Fruit fly (Drosophila melanogaster) whole organism, embryonic: Measurements from ENCODE around the gene CG13634.

Experiments
- Ada2b ChIP-seq: fragments of 200-800 bp; sonication (Bioruptor generic); IDR thresholded peaks from 2 replicates; pipeline ENCODE4 v1.3.6; 2022; ENCODE audit warnings: missing biosample characterization, missing genetic modification characterization
- Asciz ChIP-seq: fragments of 200-800 bp; sonication (Bioruptor generic); optimal IDR thresholded peaks from 2 replicates; lab custom pipeline; 2017; ENCODE audit warnings: missing biosample characterization, mild to moderate bottlenecking, missing genetic modification characterization, missing genetic modification reagents
- BtbVII ChIP-seq: fragments of 200-800 bp; sonication (Bioruptor generic); optimal IDR thresholded peaks from 3 replicates; lab custom pipeline; 2017; ENCODE audit warnings: missing biosample characterization, mild to moderate bottlenecking, missing genetic modification characterization
- CG10274 ChIP-seq: fragments of 200-800 bp; sonication (Bioruptor generic); optimal IDR thresholded peaks from 3 replicates; lab custom pipeline; 2017; ENCODE audit warnings: missing biosample characterization, mild to moderate bottlenecking, missing genetic modification characterization
- CG10366 ChIP-seq: fragments of 200-800 bp; sonication (Bioruptor generic); IDR thresholded peaks from 2 replicates; pipeline ENCODE4 v1.3.6; 2022; ENCODE audit warnings: missing biosample characterization, missing genetic modification characterization
- CG11696 ChIP-seq: fragments of 200-800 bp; sonication (Bioruptor generic); IDR thresholded peaks from 2 replicates; pipeline ENCODE4 v1.3.6; 2022; ENCODE audit warnings: missing biosample characterization, missing genetic modification characterization
- CG11723 ChIP-seq: fragments of 200-800 bp; sonication (Bioruptor generic); optimal IDR thresholded peaks from 2 replicates; lab custom pipeline; 2017; ENCODE audit warnings: missing biosample characterization, mild to moderate bottlenecking, missing genetic modification characterization
- CG12942 ChIP-seq: fragments of 200-800 bp; sonication (Bioruptor generic); optimal IDR thresholded peaks from 3 replicates; lab custom pipeline; 2016; ENCODE audit warnings: missing biosample characterization, missing genetic modification characterization
- CG14441 ChIP-seq: fragments of 200-800 bp; sonication (Bioruptor generic); IDR thresholded peaks from 2 replicates; pipeline ENCODE4 v1.3.6; 2022; ENCODE audit warnings: missing biosample characterization, missing genetic modification characterization
- CG15514 ChIP-seq: fragments of 200-800 bp; sonication (Bioruptor generic); optimal IDR thresholded peaks from 3 replicates; lab custom pipeline; 2017; ENCODE audit warnings: missing biosample characterization, missing genetic modification characterization, mild to moderate bottlenecking, moderate library complexity, missing genetic modification reagents
- CG16813 ChIP-seq: fragments of 200-800 bp; sonication (Bioruptor generic); IDR thresholded peaks from 3 replicates; pipeline ENCODE4 v1.3.6; 2022; ENCODE audit warnings: missing biosample characterization, missing genetic modification characterization; ENCODE audit not compliant: partially characterized antibody
- CG2889 ChIP-seq: fragments of 200-800 bp; sonication (Bioruptor generic); IDR thresholded peaks from 3 replicates; pipeline ENCODE4 v1.3.6; 2022; ENCODE audit warnings: missing biosample characterization, missing genetic modification characterization
- CG32772 ChIP-seq: fragments of 200-800 bp; sonication (Bioruptor generic); IDR thresholded peaks from 2 replicates; pipeline ENCODE4 v1.3.6; 2022; ENCODE audit warnings: missing biosample characterization, missing genetic modification characterization
- CG3281 ChIP-seq: fragments of 200-800 bp; sonication (Bioruptor generic); optimal IDR thresholded peaks from 3 replicates; lab custom pipeline; 2017; ENCODE audit warnings: missing biosample characterization, mild to moderate bottlenecking, missing genetic modification characterization
- CG4282 ChIP-seq: fragments of 200-800 bp; sonication (Bioruptor generic); optimal IDR thresholded peaks from 2 replicates; lab custom pipeline; 2016; ENCODE audit warnings: missing biosample characterization, missing genetic modification characterization
- CG6272 ChIP-seq: fragments of 200-800 bp; sonication (Bioruptor generic); IDR thresholded peaks from 2 replicates; pipeline ENCODE4 v1.3.6; 2022; ENCODE audit warnings: missing biosample characterization, missing genetic modification characterization
- CG7839 ChIP-seq: fragments of 200-800 bp; sonication (Bioruptor generic); optimal IDR thresholded peaks from 3 replicates; lab custom pipeline; 2018; ENCODE audit warnings: missing biosample characterization, mild to moderate bottlenecking, missing genetic modification characterization, moderate library complexity
- CG8281 ChIP-seq: fragments of 200-800 bp; sonication (Bioruptor generic); optimal IDR thresholded peaks from 2 replicates; lab custom pipeline; 2018; ENCODE audit warnings: missing biosample characterization, mild to moderate bottlenecking, missing genetic modification characterization, moderate library complexity
- CG8359 ChIP-seq: fragments of 200-800 bp; sonication (Bioruptor generic); optimal IDR thresholded peaks from 2 replicates; lab custom pipeline; 2017; ENCODE audit warnings: missing biosample characterization, mild to moderate bottlenecking, missing genetic modification characterization, borderline replicate concordance
- CG8944 ChIP-seq: fragments of 200-800 bp; sonication (Bioruptor generic); optimal IDR thresholded peaks from 3 replicates; lab custom pipeline; 2016; ENCODE audit warnings: missing biosample characterization, missing genetic modification characterization
- Dbx ChIP-seq: fragments of 200-800 bp; sonication (Bioruptor generic); IDR thresholded peaks from 3 replicates; pipeline ENCODE4 v1.3.6; 2022; ENCODE audit warnings: missing biosample characterization, missing genetic modification characterization
- Dfd ChIP-seq, 2 experiments: fragments of >200 bp; optimal IDR thresholded peaks; 2 replicates each; lab custom pipeline; 2017; ENCODE audit warnings: missing biosample characterization in 2 of 2, missing genetic modification characterization in 2 of 2
- Elba2 ChIP-seq: fragments of 200-800 bp; sonication (Bioruptor generic); optimal IDR thresholded peaks from 3 replicates; lab custom pipeline; 2016; ENCODE audit warnings: missing biosample characterization, missing genetic modification characterization
- Ets97D ChIP-seq: fragments of 200-800 bp; sonication (Bioruptor generic); optimal IDR thresholded peaks from 3 replicates; lab custom pipeline; 2016; ENCODE audit warnings: missing biosample characterization, missing genetic modification characterization
- HLHmδ ChIP-seq: fragments of 200-800 bp; sonication (Bioruptor generic); optimal IDR thresholded peaks from 2 replicates; lab custom pipeline; 2018; ENCODE audit warnings: missing biosample characterization, mild to moderate bottlenecking, missing genetic modification characterization, moderate library complexity
- NC2β ChIP-seq: fragments of 200-800 bp; sonication (Bioruptor generic); optimal IDR thresholded peaks from 2 replicates; lab custom pipeline; 2016; ENCODE audit warnings: missing biosample characterization, missing genetic modification characterization
- Nf-YC ChIP-seq: fragments of 200-800 bp; optimal IDR thresholded peaks from 3 replicates; lab custom pipeline; 2019; ENCODE audit warnings: missing biosample characterization, mild to moderate bottlenecking, missing genetic modification characterization, moderate library complexity
- Oli ChIP-seq: fragments of 200-800 bp; sonication (Bioruptor generic); optimal IDR thresholded peaks from 2 replicates; lab custom pipeline; 2018; ENCODE audit warnings: missing biosample characterization, mild to moderate bottlenecking, missing genetic modification characterization, moderate library complexity
- Side ChIP-seq: fragments of 200-800 bp; sonication (Bioruptor generic); optimal IDR thresholded peaks from 2 replicates; lab custom pipeline; 2016; ENCODE audit warnings: missing biosample characterization, missing genetic modification characterization
- Tbp ChIP-seq: fragments of >200 bp; optimal IDR thresholded peaks from 2 replicates; lab custom pipeline; 2018; ENCODE audit warnings: missing biosample characterization, missing genetic modification characterization
- ab ChIP-seq: fragments of 200-800 bp; sonication (Bioruptor generic); optimal IDR thresholded peaks from 2 replicates; lab custom pipeline; 2016; ENCODE audit warnings: missing biosample characterization, missing genetic modification characterization
- ac ChIP-seq: fragments of 200-800 bp; sonication (Bioruptor generic); optimal IDR thresholded peaks from 3 replicates; lab custom pipeline; 2017; ENCODE audit warnings: missing biosample characterization, mild to moderate bottlenecking, missing genetic modification characterization
- bbx ChIP-seq: fragments of 200-800 bp; sonication (Bioruptor generic); IDR thresholded peaks from 2 replicates; pipeline ENCODE4 v1.3.6; 2022; ENCODE audit warnings: missing biosample characterization, missing genetic modification characterization; ENCODE audit not compliant: partially characterized antibody
- dm ChIP-seq: fragments of 200-800 bp; sonication (Bioruptor generic); optimal IDR thresholded peaks from 3 replicates; lab custom pipeline; 2016; ENCODE audit warnings: missing biosample characterization, missing genetic modification characterization
- dmrt11E ChIP-seq: fragments of 200-800 bp; sonication (Bioruptor generic); optimal IDR thresholded peaks from 3 replicates; lab custom pipeline; 2018; ENCODE audit warnings: missing biosample characterization, mild to moderate bottlenecking, missing genetic modification characterization, moderate library complexity
- eyg ChIP-seq: fragments of 200-800 bp; sonication (Bioruptor generic); optimal IDR thresholded peaks from 3 replicates; lab custom pipeline; 2016; ENCODE audit warnings: missing biosample characterization, missing genetic modification characterization
- ftz-f1 ChIP-seq: fragments of 200-800 bp; sonication (Bioruptor generic); optimal IDR thresholded peaks from 2 replicates; lab custom pipeline; 2016; ENCODE audit warnings: missing biosample characterization, missing genetic modification characterization
- gce ChIP-seq: fragments of 200-800 bp; sonication (Bioruptor generic); IDR thresholded peaks from 3 replicates; pipeline ENCODE4 v1.3.6; 2022; ENCODE audit warnings: missing biosample characterization, missing genetic modification characterization
- h ChIP-seq: fragments of >200 bp; optimal IDR thresholded peaks from 2 replicates; lab custom pipeline; 2017
- ham ChIP-seq: fragments of 200-800 bp; sonication (Bioruptor generic); IDR thresholded peaks from 2 replicates; pipeline ENCODE4 v1.3.6; 2022; ENCODE audit warnings: missing biosample characterization, missing genetic modification characterization
- lmd ChIP-seq: fragments of 200-800 bp; sonication (Bioruptor generic); IDR thresholded peaks from 2 replicates; pipeline ENCODE4 v1.3.6; 2022; ENCODE audit warnings: missing biosample characterization, missing genetic modification characterization
- maf-S ChIP-seq: fragments of 200-800 bp; sonication (Bioruptor generic); optimal IDR thresholded peaks from 2 replicates; lab custom pipeline; 2016; ENCODE audit warnings: missing biosample characterization, missing genetic modification characterization
- rib ChIP-seq: fragments of 200-800 bp; sonication (Bioruptor generic); IDR thresholded peaks from 2 replicates; pipeline ENCODE4 v1.3.6; 2022; ENCODE audit warnings: missing biosample characterization, missing genetic modification characterization
- run ChIP-seq: fragments of 200-800 bp; sonication (Bioruptor generic); optimal IDR thresholded peaks from 3 replicates; lab custom pipeline; 2018; ENCODE audit warnings: missing biosample characterization, mild to moderate bottlenecking, missing genetic modification characterization
- scrt ChIP-seq: fragments of 200-800 bp; sonication (Bioruptor generic); optimal IDR thresholded peaks from 2 replicates; lab custom pipeline; 2018; ENCODE audit warnings: missing biosample characterization, mild to moderate bottlenecking, missing genetic modification characterization, moderate library complexity
- sim ChIP-seq: fragments of 200-800 bp; sonication (Bioruptor generic); IDR thresholded peaks from 2 replicates; pipeline ENCODE4 v1.3.6; 2022; ENCODE audit warnings: missing biosample characterization, missing genetic modification characterization
- tin ChIP-seq: fragments of 200-800 bp; sonication (Bioruptor generic); optimal IDR thresholded peaks from 3 replicates; lab custom pipeline; 2016; ENCODE audit warnings: missing biosample characterization, missing genetic modification characterization
- tll ChIP-seq, 2 experiments: fragments of 200-800 bp in 1 of 2; fragments of >200 bp in 1 of 2; sonication (Bioruptor generic) in 1 of 2; optimal IDR thresholded peaks; 2 replicates each; lab custom pipeline; 2017 to 2019; ENCODE audit warnings: missing biosample characterization in 2 of 2, missing genetic modification characterization in 2 of 2, mild to moderate bottlenecking in 1 of 2, moderate library complexity in 1 of 2
- toy ChIP-seq: fragments of 200-800 bp; sonication (Bioruptor generic); IDR thresholded peaks from 2 replicates; pipeline ENCODE4 v1.3.6; 2022; ENCODE audit warnings: missing biosample characterization, missing genetic modification characterization
- unpg ChIP-seq: fragments of 200-800 bp; sonication (Bioruptor generic); optimal IDR thresholded peaks from 3 replicates; lab custom pipeline; 2018; ENCODE audit warnings: missing biosample characterization, mild to moderate bottlenecking, missing genetic modification characterization, moderate library complexity
- vvl ChIP-seq: fragments of 200-800 bp; sonication (Bioruptor generic); IDR thresholded peaks from 2 replicates; pipeline ENCODE4 v1.3.6; 2022; ENCODE audit warnings: missing biosample characterization, missing genetic modification characterization

The CG13634 gene

DNA sequence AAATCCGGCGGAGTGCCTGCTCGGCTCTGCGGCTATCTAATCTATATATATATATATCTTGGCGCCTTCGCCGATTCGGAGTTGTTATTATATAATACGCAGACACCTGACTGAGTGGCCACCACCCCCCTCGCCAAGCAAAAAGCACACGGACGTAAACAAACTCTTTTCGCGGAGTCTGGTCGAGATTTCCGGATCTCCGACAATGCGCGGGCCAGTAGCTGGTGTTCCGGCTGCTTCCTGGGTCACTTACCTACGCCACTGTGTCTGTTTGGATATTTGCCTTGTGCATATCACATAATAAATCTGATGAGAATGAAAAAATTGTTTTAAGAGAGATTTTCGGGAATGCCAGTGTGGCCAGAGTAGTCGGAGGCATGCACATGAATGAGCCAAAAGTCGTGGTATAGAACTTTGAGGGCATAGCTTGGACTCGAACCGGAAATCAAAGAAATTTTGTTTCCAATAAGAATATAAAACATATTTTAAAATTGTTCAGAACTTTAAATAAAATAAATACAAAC is 2.8 kb downstream of the CG13634 start, which contains the start of gene CG5805 (continued):
- TF ChIP-seq vvl (GFP tag; lab: Robert Waterston, UW) (peak; percentile 87), CG11723 (GFP tag; lab: Kevin White, UChicago) (peak; percentile 75), tin (GFP tag; lab: Kevin White, UChicago) (peak; percentile 63), CG14441 (peak; percentile 72), h (lab: Kevin White, UChicago) (no peak), Oli (tag; lab: Kevin White, UChicago) (peak; percentile 69), CG3281 (peak; percentile 92), ab (GFP tag; lab: Kevin White, UChicago) (no peak), Ada2b (GFP tag; lab: Robert Waterston, UW) (peak; percentile 66; the same call in 1 of the 2 replicates), toy (GFP tag; lab: Robert Waterston, UW) (peak; percentile 62; the same call in 1 of the 2 replicates), rib (GFP tag; lab: Robert Waterston, UW) (0 out of 2 replicates have a peak, but pooled peaks have one; percentile 39), maf-S (GFP tag; lab: Kevin White, UChicago) (peak; percentile 65), Dfd (GFP tag; optimal IDR thresholded peaks at IDR 0.05; lab: Kevin White, UChicago) (no peak), CG8281 (tag; lab: Kevin White, UChicago) (peak; percentile 68), Dbx (peak; percentile 89), sim (GFP tag; lab: Robert Waterston, UW) (peak; percentile 48; the same call in 1 of the 2 replicates), CG12942 (peak; percentile 66), tll (GFP tag; optimal IDR thresholded peaks at IDR 0.05; lab: Kevin White, UChicago) (peak in 1 of 2 experiments; percentile 23), BtbVII (GFP tag; lab: Kevin White, UChicago) (peak; percentile 76), ftz-f1 (GFP tag; lab: Kevin White, UChicago) (peak; percentile 90), dm (GFP tag; lab: Kevin White, UChicago) (peak; percentile 86), HLHmδ (no peak), CG2889 (peak; percentile 67), ham (GFP tag; lab: Robert Waterston, UW) (peak; percentile 52; the same call in 1 of the 2 replicates), CG32772 (GFP tag; lab: Robert Waterston, UW) (peak; percentile 78; the same call in 1 of the 2 replicates), lmd (peak; percentile 63), Ets97D (GFP tag; lab: Kevin White, UChicago) (peak; percentile 99), CG8944 (GFP tag; lab: Kevin White, UChicago) (peak; percentile 43), unpg (GFP tag; lab: Kevin White, UChicago) (peak; percentile 75), CG6272 (peak; percentile 63), CG11696 (GFP tag; lab: Robert Waterston, UW) (peak; percentile 28; the same call in 1 of the 2 replicates), NC2β (GFP tag; lab: Kevin White, UChicago) (peak; percentile 81), bbx (GFP tag; lab: Robert Waterston, UW) (no peak), CG16813 (GFP tag; lab: Robert Waterston, UW) (no peak), CG4282 (GFP tag; lab: Kevin White, UChicago) (no peak), ac (GFP tag; lab: Kevin White, UChicago) (peak; percentile 52), CG15514 (GFP tag; lab: Kevin White, UChicago) (peak; percentile 92), Nf-YC (tag; lab: Kevin White, UChicago) (no peak), CG8359 (GFP tag; lab: Kevin White, UChicago) (peak; percentile 79), Tbp (GFP tag; lab: Kevin White, UChicago) (no peak), Asciz (GFP tag; lab: Kevin White, UChicago) (peak; percentile 89), CG10274 (peak; percentile 77), CG10366 (GFP tag; lab: Robert Waterston, UW) (peak; percentile 84), eyg (GFP tag; lab: Kevin White, UChicago) (peak; percentile 72), scrt (GFP tag; lab: Kevin White, UChicago) (peak; percentile 81), dmrt11E (tag; lab: Kevin White, UChicago) (peak; percentile 72), run (tag; lab: Kevin White, UChicago) (peak; percentile 31), gce (peak; percentile 71; the same call in 1 of the 3 replicates), CG7839 (peak; percentile 81), Elba2 (GFP tag; lab: Kevin White, UChicago) (peak; percentile 81), Side (GFP tag; lab: Kevin White, UChicago) (peak; percentile 80)
